Fruit fly (Drosophila melanogaster) whole organism, prepupa: ENCODE measurements around the gene Rbp.

Experiments
- Blimp-1 ChIP-seq: fragments of 200-800 bp; sonication (Bioruptor generic); optimal IDR thresholded peaks from 3 replicates; lab custom pipeline; 2017; ENCODE audit warnings: missing biosample characterization, missing genetic modification characterization, mild to moderate bottlenecking, moderate library complexity, missing genetic modification reagents
- CG10631 ChIP-seq: fragments of 200-800 bp; sonication (Bioruptor generic); optimal IDR thresholded peaks from 2 replicates; lab custom pipeline; 2016; ENCODE audit warnings: missing biosample characterization, missing genetic modification characterization
- CG11762 ChIP-seq: fragments of 200-800 bp; sonication (Bioruptor generic); optimal IDR thresholded peaks from 3 replicates; lab custom pipeline; 2016; ENCODE audit warnings: missing biosample characterization, missing genetic modification characterization; ENCODE audit not compliant: insufficient read depth
- CG15336 ChIP-seq: fragments of 200-800 bp; sonication (Bioruptor generic); IDR thresholded peaks from 2 replicates; pipeline ENCODE4 v1.3.6; 2022; ENCODE audit warnings: missing biosample characterization, missing genetic modification characterization
- CG3032 ChIP-seq: fragments of 200-800 bp; optimal IDR thresholded peaks from 2 replicates; lab custom pipeline; 2019; ENCODE audit warnings: missing biosample characterization, mild to moderate bottlenecking, missing genetic modification characterization, moderate library complexity
- CG3919 ChIP-seq: fragments of 200-800 bp; sonication (Bioruptor generic); optimal IDR thresholded peaks from 3 replicates; lab custom pipeline; 2016; ENCODE audit warnings: missing biosample characterization, missing genetic modification characterization
- CG4318 ChIP-seq: fragments of 200-800 bp; sonication (Bioruptor generic); optimal IDR thresholded peaks from 3 replicates; lab custom pipeline; 2017; ENCODE audit warnings: missing biosample characterization, mild to moderate bottlenecking, missing genetic modification characterization
- CG6163 ChIP-seq: fragments of 200-800 bp; sonication (Bioruptor generic); IDR thresholded peaks from 3 replicates; pipeline ENCODE4 v1.3.6; 2022; ENCODE audit warnings: missing biosample characterization, missing genetic modification characterization
- CG6792 ChIP-seq: fragments of 200-800 bp; sonication (Bioruptor generic); optimal IDR thresholded peaks from 3 replicates; lab custom pipeline; 2016; ENCODE audit warnings: missing biosample characterization, missing genetic modification characterization
- CG6808 ChIP-seq: fragments of 200-800 bp; sonication (Bioruptor generic); optimal IDR thresholded peaks from 3 replicates; lab custom pipeline; 2017; ENCODE audit warnings: missing biosample characterization, missing genetic modification characterization, mild to moderate bottlenecking, moderate library complexity, missing genetic modification reagents
- CG6854 ChIP-seq: fragments of 200-800 bp; sonication (Bioruptor generic); optimal IDR thresholded peaks from 2 replicates; lab custom pipeline; 2017; ENCODE audit warnings: missing biosample characterization, mild to moderate bottlenecking, missing genetic modification characterization
- CG7368 ChIP-seq: fragments of 200-800 bp; sonication (Bioruptor generic); optimal IDR thresholded peaks from 3 replicates; lab custom pipeline; 2016; ENCODE audit warnings: missing biosample characterization, missing genetic modification characterization
- CG8319 ChIP-seq: fragments of 200-800 bp; sonication (Bioruptor generic); optimal IDR thresholded peaks from 3 replicates; lab custom pipeline; 2016; ENCODE audit warnings: missing biosample characterization, missing genetic modification characterization
- CG8632 ChIP-seq: fragments of 200-800 bp; sonication (Bioruptor generic); optimal IDR thresholded peaks from 3 replicates; lab custom pipeline; 2016; ENCODE audit warnings: missing biosample characterization, missing genetic modification characterization
- CG9139 ChIP-seq: fragments of 200-800 bp; sonication (Bioruptor generic); optimal IDR thresholded peaks from 3 replicates; lab custom pipeline; 2017; ENCODE audit warnings: missing biosample characterization, mild to moderate bottlenecking, missing genetic modification characterization
- Eip75B ChIP-seq: fragments of 200-800 bp; sonication (Bioruptor generic); optimal IDR thresholded peaks from 3 replicates; lab custom pipeline; 2016; ENCODE audit warnings: missing biosample characterization, missing genetic modification characterization
- Ets21C ChIP-seq: fragments of 200-800 bp; sonication (Bioruptor generic); optimal IDR thresholded peaks from 3 replicates; lab custom pipeline; 2016; ENCODE audit warnings: missing biosample characterization, missing genetic modification characterization
- Gug ChIP-seq: fragments of 200-800 bp; sonication (Bioruptor generic); IDR thresholded peaks from 2 replicates; pipeline ENCODE4 v1.3.6; 2022; ENCODE audit warnings: missing biosample characterization, missing genetic modification characterization
- Hr38 ChIP-seq: sonication (Bioruptor generic); optimal IDR thresholded peaks from 2 replicates; lab custom pipeline; 2016; ENCODE audit warnings: missing biosample characterization, missing genetic modification characterization
- Hr39 ChIP-seq: fragments of 200-800 bp; sonication (Bioruptor generic); optimal IDR thresholded peaks from 2 replicates; lab custom pipeline; 2016; ENCODE audit warnings: missing biosample characterization, missing genetic modification characterization
- Hr4 ChIP-seq: fragments of 200-800 bp; sonication (Bioruptor generic); optimal IDR thresholded peaks from 3 replicates; lab custom pipeline; 2016; ENCODE audit warnings: missing biosample characterization, missing genetic modification characterization
- Lpt ChIP-seq: fragments of 200-800 bp; sonication (Bioruptor generic); optimal IDR thresholded peaks from 3 replicates; lab custom pipeline; 2016; ENCODE audit warnings: missing biosample characterization, missing genetic modification characterization
- Met ChIP-seq: fragments of 200-800 bp; sonication (Bioruptor generic); optimal IDR thresholded peaks from 3 replicates; lab custom pipeline; 2016; ENCODE audit warnings: missing biosample characterization, missing genetic modification characterization
- OdsH ChIP-seq: fragments of 200-800 bp; sonication (Bioruptor generic); optimal IDR thresholded peaks from 3 replicates; lab custom pipeline; 2016; ENCODE audit warnings: missing biosample characterization, missing genetic modification characterization
- Smox ChIP-seq: fragments of 200-800 bp; sonication (Bioruptor generic); optimal IDR thresholded peaks from 3 replicates; lab custom pipeline; 2016; ENCODE audit warnings: missing biosample characterization, missing genetic modification characterization
- Sox102F ChIP-seq: fragments of 200-800 bp; sonication (Bioruptor generic); optimal IDR thresholded peaks from 2 replicates; lab custom pipeline; 2016; ENCODE audit warnings: missing biosample characterization, mild to moderate bottlenecking, missing genetic modification characterization
- Sox14 ChIP-seq: fragments of 200-800 bp; sonication (Bioruptor generic); optimal IDR thresholded peaks from 3 replicates; lab custom pipeline; 2016; ENCODE audit warnings: missing biosample characterization, missing genetic modification characterization
- achi ChIP-seq: fragments of 200-800 bp; sonication (Bioruptor generic); optimal IDR thresholded peaks from 3 replicates; lab custom pipeline; 2016; ENCODE audit warnings: missing biosample characterization, missing genetic modification characterization
- cyc ChIP-seq: fragments of 200-800 bp; sonication (Bioruptor generic); optimal IDR thresholded peaks from 3 replicates; lab custom pipeline; 2016; ENCODE audit warnings: missing biosample characterization, missing genetic modification characterization
- dac ChIP-seq: fragments of 200-800 bp; sonication (Bioruptor generic); optimal IDR thresholded peaks from 2 replicates; lab custom pipeline; 2017; ENCODE audit warnings: missing biosample characterization, mild to moderate bottlenecking, missing genetic modification characterization
- dsx ChIP-seq: fragments of 200-800 bp; optimal IDR thresholded peaks from 3 replicates; lab custom pipeline; 2019; ENCODE audit warnings: missing biosample characterization, mild to moderate bottlenecking, missing genetic modification characterization, moderate library complexity; ENCODE audit not compliant: poor library complexity, severe bottlenecking
- eg ChIP-seq: fragments of 200-800 bp; sonication (Bioruptor generic); IDR thresholded peaks from 3 replicates; pipeline ENCODE4 v1.3.6; 2022; ENCODE audit warnings: missing biosample characterization, missing genetic modification characterization
- esn ChIP-seq: fragments of 200-800 bp; sonication (Bioruptor generic); optimal IDR thresholded peaks from 2 replicates; lab custom pipeline; 2016; ENCODE audit warnings: missing biosample characterization, mild to moderate bottlenecking, missing genetic modification characterization, moderate library complexity
- fd59A ChIP-seq: fragments of 200-800 bp; sonication (Bioruptor generic); optimal IDR thresholded peaks from 2 replicates; lab custom pipeline; 2017; ENCODE audit warnings: missing biosample characterization, mild to moderate bottlenecking, missing genetic modification characterization, missing genetic modification reagents
- fd85E ChIP-seq: fragments of 200-800 bp; sonication (Bioruptor generic); optimal IDR thresholded peaks from 3 replicates; lab custom pipeline; 2016; ENCODE audit warnings: missing biosample characterization, missing genetic modification characterization
- fkh ChIP-seq: fragments of 200-800 bp; sonication (Bioruptor generic); optimal IDR thresholded peaks from 3 replicates; lab custom pipeline; 2017; ENCODE audit warnings: missing biosample characterization, mild to moderate bottlenecking, missing genetic modification characterization, moderate library complexity
- lz ChIP-seq: fragments of 200-800 bp; sonication (Bioruptor generic); optimal IDR thresholded peaks from 3 replicates; lab custom pipeline; 2016; ENCODE audit warnings: missing biosample characterization, missing genetic modification characterization
- net ChIP-seq: fragments of 200-800 bp; sonication (Bioruptor generic); optimal IDR thresholded peaks from 3 replicates; lab custom pipeline; 2016; ENCODE audit warnings: missing biosample characterization, missing genetic modification characterization
- pdm3 ChIP-seq: fragments of 200-800 bp; sonication (Bioruptor generic); optimal IDR thresholded peaks from 3 replicates; lab custom pipeline; 2016; ENCODE audit warnings: missing biosample characterization, missing genetic modification characterization
- spab ChIP-seq: fragments of 200-800 bp; sonication (Bioruptor generic); optimal IDR thresholded peaks from 2 replicates; lab custom pipeline; 2017; ENCODE audit warnings: missing biosample characterization, mild to moderate bottlenecking, missing genetic modification characterization, missing genetic modification reagents
- ss ChIP-seq, 2 experiments: fragments of 200-800 bp; sonication (Bioruptor generic); optimal IDR thresholded peaks; 2 replicates in 1 of 2; 3 replicates in 1 of 2; lab custom pipeline; 2017 to 2018; ENCODE audit warnings: mild to moderate bottlenecking in 2 of 2, missing biosample characterization in 2 of 2, missing genetic modification characterization in 2 of 2, moderate library complexity in 1 of 2
- svp ChIP-seq: fragments of 200-800 bp; sonication (Bioruptor generic); peaks from one replicate; lab custom pipeline; 2016; ENCODE audit warnings: missing biosample characterization, missing genetic modification characterization
- topi ChIP-seq: fragments of 200-800 bp; sonication (Bioruptor generic); optimal IDR thresholded peaks from 3 replicates; lab custom pipeline; 2016; ENCODE audit warnings: missing biosample characterization, missing genetic modification characterization
- vri ChIP-seq: fragments of 200-800 bp; sonication (Bioruptor generic); optimal IDR thresholded peaks from 3 replicates; lab custom pipeline; 2016; ENCODE audit warnings: missing biosample characterization, mild to moderate bottlenecking, missing genetic modification characterization

Gene Rbp

dm6 chr3R:15417761-15418754 lies 43.6 kb downstream of the Rbp start:
- no peak for TF ChIP-seq net
- no peak for TF ChIP-seq CG9139 (GFP tag; lab: Kevin White, UChicago)
- no peak for TF ChIP-seq spab (GFP tag; lab: Kevin White, UChicago)
- TF ChIP-seq dac = no peak
- TF ChIP-seq Eip75B (GFP tag; lab: Kevin White, UChicago) = no peak
- TF ChIP-seq CG3032 (tag; lab: Kevin White, UChicago) = no peak
- no peak for TF ChIP-seq CG6808 (GFP tag; lab: Kevin White, UChicago)
- TF ChIP-seq Ets21C (GFP tag; lab: Kevin White, UChicago) = no peak
- TF ChIP-seq CG4318 = no peak
- TF ChIP-seq Sox14 (GFP tag; lab: Kevin White, UChicago) = no peak
- TF ChIP-seq Gug = no peak
- TF ChIP-seq cyc (GFP tag; lab: Kevin White, UChicago) = no peak
- no peak for TF ChIP-seq topi (GFP tag; lab: Kevin White, UChicago)
- no peak for TF ChIP-seq CG15336 (GFP tag; lab: Robert Waterston, UW)
- no peak for TF ChIP-seq Met (GFP tag; lab: Kevin White, UChicago)
- no peak for TF ChIP-seq Hr4 (GFP tag; lab: Kevin White, UChicago)
- no peak for TF ChIP-seq Smox
- TF ChIP-seq Sox102F (GFP tag; lab: Kevin White, UChicago) = no peak
- TF ChIP-seq Hr38 = no peak
- no peak for TF ChIP-seq dsx (GFP tag; lab: Kevin White, UChicago)

dm6 chr3R:15418824-15419530 lies 44.5 kb downstream of the Rbp start:
- TF ChIP-seq Hr39 (GFP tag; lab: Kevin White, UChicago) (no peak), eg (GFP tag; lab: Robert Waterston, UW) (no peak), OdsH (GFP tag; lab: Kevin White, UChicago) (peak; percentile 39), svp (GFP tag; lab: Kevin White, UChicago) (peak; percentile 64), fkh (GFP tag; lab: Kevin White, UChicago) (no peak), Smox (peak; percentile 43), cyc (GFP tag; lab: Kevin White, UChicago) (peak; percentile 16), CG8632 (GFP tag; lab: Kevin White, UChicago) (peak; percentile 43), CG3032 (tag; lab: Kevin White, UChicago) (peak; percentile 49), Gug (no peak), fd85E (GFP tag; lab: Kevin White, UChicago) (no peak), CG6792 (GFP tag; lab: Kevin White, UChicago) (peak; percentile 33), CG6163 (no peak), Eip75B (GFP tag; lab: Kevin White, UChicago) (peak; percentile 11), CG6854 (no peak), Blimp-1 (GFP tag; lab: Kevin White, UChicago) (no peak), pdm3 (GFP tag; lab: Kevin White, UChicago) (peak; percentile 21), achi (peak; percentile 32), Met (GFP tag; lab: Kevin White, UChicago) (peak; percentile 50), net (peak; percentile 19), CG9139 (GFP tag; lab: Kevin White, UChicago) (no peak), dsx (GFP tag; lab: Kevin White, UChicago) (no peak), Hr38 (no peak), CG7368 (GFP tag; lab: Kevin White, UChicago) (no peak), CG8319 (GFP tag; lab: Kevin White, UChicago) (no peak), Sox14 (GFP tag; lab: Kevin White, UChicago) (peak; percentile 1), CG6808 (GFP tag; lab: Kevin White, UChicago) (no peak), lz (GFP tag; lab: Kevin White, UChicago) (peak; percentile 23), CG10631 (GFP tag; lab: Kevin White, UChicago) (peak; percentile 47), Lpt (no peak), CG4318 (no peak), vri (GFP tag; lab: Kevin White, UChicago) (peak; percentile 10), CG11762 (GFP tag; lab: Kevin White, UChicago) (no peak), ss (GFP tag; optimal IDR thresholded peaks at IDR 0.05; lab: Kevin White, UChicago) (peak in 1 of 2 experiments; percentile 45), esn (GFP tag; lab: Kevin White, UChicago) (peak; percentile 45), fd59A (GFP tag; lab: Kevin White, UChicago) (peak; percentile 14), CG3919 (GFP tag; lab: Kevin White, UChicago) (peak; percentile 9)
